Fruit fly (Drosophila melanogaster) whole organism, embryonic: ENCODE results near the gene mRpS35.

Source experiments
- Asciz ChIP-seq: fragments of 200-800 bp; sonication (Bioruptor generic); optimal IDR thresholded peaks from 2 replicates; lab custom pipeline; 2017; ENCODE audit warnings: missing biosample characterization, mild to moderate bottlenecking, missing genetic modification characterization, missing genetic modification reagents
- Bgb ChIP-seq: fragments of 200-800 bp; sonication (Bioruptor generic); IDR thresholded peaks from 2 replicates; pipeline ENCODE4 v1.3.6; 2022; ENCODE audit warnings: missing biosample characterization, missing genetic modification characterization; ENCODE audit not compliant: partially characterized antibody
- Bteb2 ChIP-seq: fragments of 200-800 bp; sonication (Bioruptor generic); optimal IDR thresholded peaks from 2 replicates; lab custom pipeline; 2016; ENCODE audit warnings: missing biosample characterization, missing genetic modification characterization
- CG10147 ChIP-seq: fragments of 200-800 bp; sonication (Bioruptor generic); optimal IDR thresholded peaks from 2 replicates; lab custom pipeline; 2019; ENCODE audit warnings: missing biosample characterization, mild to moderate bottlenecking, missing genetic modification characterization, moderate library complexity
- CG10979 ChIP-seq: fragments of 200-800 bp; sonication (Bioruptor generic); optimal IDR thresholded peaks from 2 replicates; lab custom pipeline; 2018; ENCODE audit warnings: missing biosample characterization, mild to moderate bottlenecking, missing genetic modification characterization, moderate library complexity
- CG12219 ChIP-seq: fragments of 200-800 bp; sonication (Bioruptor generic); optimal IDR thresholded peaks from 3 replicates; lab custom pipeline; 2018; ENCODE audit warnings: missing biosample characterization, mild to moderate bottlenecking, missing genetic modification characterization
- CG15601 ChIP-seq: fragments of 200-800 bp; sonication (Bioruptor generic); optimal IDR thresholded peaks from 3 replicates; lab custom pipeline; 2019; ENCODE audit warnings: missing biosample characterization, mild to moderate bottlenecking, missing genetic modification characterization, moderate library complexity
- CG17568 ChIP-seq: fragments of 200-800 bp; sonication (Bioruptor generic); optimal IDR thresholded peaks from 2 replicates; lab custom pipeline; 2018; ENCODE audit warnings: missing biosample characterization, mild to moderate bottlenecking, missing genetic modification characterization, moderate library complexity
- CG17912 ChIP-seq: fragments of 200-800 bp; sonication (Bioruptor generic); optimal IDR thresholded peaks from 2 replicates; lab custom pipeline; 2018; ENCODE audit warnings: missing biosample characterization, mild to moderate bottlenecking, missing genetic modification characterization
- CG18262 ChIP-seq: fragments of 200-800 bp; optimal IDR thresholded peaks from 3 replicates; lab custom pipeline; 2019; ENCODE audit warnings: missing biosample characterization, mild to moderate bottlenecking, missing genetic modification characterization, moderate library complexity
- CG1832 ChIP-seq: fragments of 200-800 bp; sonication (Bioruptor generic); optimal IDR thresholded peaks from 2 replicates; lab custom pipeline; 2017; ENCODE audit warnings: missing biosample characterization, mild to moderate bottlenecking, missing genetic modification characterization, inconsistent platforms
- CG3065 ChIP-seq: fragments of 200-800 bp; sonication (Bioruptor generic); optimal IDR thresholded peaks from 2 replicates; lab custom pipeline; 2016; ENCODE audit warnings: missing biosample characterization, missing genetic modification characterization
- CG32772 ChIP-seq: fragments of 200-800 bp; sonication (Bioruptor generic); IDR thresholded peaks from 2 replicates; pipeline ENCODE4 v1.3.6; 2022; ENCODE audit warnings: missing biosample characterization, missing genetic modification characterization
- CG33213 ChIP-seq: fragments of 200-800 bp; sonication (Bioruptor generic); optimal IDR thresholded peaks from 3 replicates; lab custom pipeline; 2016; ENCODE audit warnings: missing biosample characterization, missing genetic modification characterization
- CG3847 ChIP-seq: fragments of 200-800 bp; sonication (Bioruptor generic); IDR thresholded peaks from 2 replicates; pipeline ENCODE4 v1.3.6; 2022; ENCODE audit warnings: missing biosample characterization, missing genetic modification characterization
- CG4854 ChIP-seq: fragments of 200-800 bp; sonication (Bioruptor generic); optimal IDR thresholded peaks from 2 replicates; lab custom pipeline; 2016; ENCODE audit warnings: missing biosample characterization, missing genetic modification characterization, inconsistent platforms
- CG6175 ChIP-seq: fragments of 200-800 bp; sonication (Bioruptor generic); IDR thresholded peaks from 3 replicates; pipeline ENCODE4 v1.3.6; 2022; ENCODE audit warnings: missing biosample characterization, missing genetic modification characterization
- CG6791 ChIP-seq: fragments of 200-800 bp; sonication (Bioruptor generic); IDR thresholded peaks from 3 replicates; pipeline ENCODE4 v1.3.6; 2022; ENCODE audit warnings: missing biosample characterization, missing genetic modification characterization; ENCODE audit not compliant: partially characterized antibody
- D ChIP-seq, 2 experiments: fragments of 200-800 bp in 1 of 2; fragments of >200 bp in 1 of 2; sonication (Bioruptor generic) in 1 of 2; optimal IDR thresholded peaks; 2 replicates in 1 of 2; 3 replicates in 1 of 2; lab custom pipeline; 2017; ENCODE audit warnings: mild to moderate bottlenecking in 1 of 2, missing biosample characterization in 1 of 2, missing genetic modification characterization in 1 of 2, missing genetic modification reagents in 1 of 2
- Deaf1 ChIP-seq: fragments of 200-800 bp; optimal IDR thresholded peaks from 3 replicates; lab custom pipeline; 2019; ENCODE audit warnings: missing biosample characterization, mild to moderate bottlenecking, missing genetic modification characterization, moderate library complexity
- Doc2 ChIP-seq: fragments of 200-800 bp; sonication (Bioruptor generic); IDR thresholded peaks from 2 replicates; pipeline ENCODE4 v1.3.6; 2022; ENCODE audit warnings: missing biosample characterization, missing genetic modification characterization
- H2.0 ChIP-seq: fragments of 200-800 bp; sonication (Bioruptor generic); IDR thresholded peaks from 2 replicates; pipeline ENCODE4 v1.3.6; 2022; ENCODE audit warnings: missing biosample characterization, missing genetic modification characterization
- HmgD ChIP-seq: fragments of 200-800 bp; sonication (Bioruptor generic); optimal IDR thresholded peaks from 3 replicates; lab custom pipeline; 2016; ENCODE audit warnings: missing biosample characterization, missing genetic modification characterization
- Hsf ChIP-seq: fragments of 200-800 bp; sonication (Bioruptor generic); optimal IDR thresholded peaks from 3 replicates; lab custom pipeline; 2016; ENCODE audit warnings: missing biosample characterization, missing genetic modification characterization
- Kr ChIP-seq: fragments of 200-800 bp; sonication (Bioruptor generic); optimal IDR thresholded peaks from 2 replicates; lab custom pipeline; 2017; ENCODE audit warnings: missing biosample characterization, mild to moderate bottlenecking, missing genetic modification characterization
- Lhr ChIP-seq: fragments of 200-800 bp; sonication (Bioruptor generic); optimal IDR thresholded peaks from 3 replicates; lab custom pipeline; 2017; ENCODE audit warnings: mild to moderate bottlenecking, missing biosample characterization, missing genetic modification reagents, missing genetic modification characterization
- Pdp1 ChIP-seq, 2 experiments: fragments of 200-800 bp; sonication (Bioruptor generic); optimal IDR thresholded peaks; 3 replicates each; lab custom pipeline; 2016; ENCODE audit warnings: missing biosample characterization in 2 of 2, missing genetic modification characterization in 2 of 2, mild to moderate bottlenecking in 1 of 2, moderate library complexity in 1 of 2
- Sry-β ChIP-seq: fragments of 200-800 bp; sonication (Bioruptor generic); optimal IDR thresholded peaks from 2 replicates; lab custom pipeline; 2018; ENCODE audit warnings: missing biosample characterization, mild to moderate bottlenecking, missing genetic modification characterization, moderate library complexity
- Taf1 ChIP-seq: fragments of 200-800 bp; sonication (Bioruptor generic); IDR thresholded peaks from 2 replicates; pipeline ENCODE4 v1.3.6; 2022; ENCODE audit warnings: missing biosample characterization, missing genetic modification characterization
- chm ChIP-seq: fragments of 200-800 bp; sonication (Bioruptor generic); IDR thresholded peaks from 2 replicates; pipeline ENCODE4 v1.3.6; 2022; ENCODE audit warnings: missing biosample characterization, missing genetic modification characterization
- croc ChIP-seq: fragments of 200-800 bp; sonication (Bioruptor generic); conservative IDR thresholded peaks from 3 replicates; pipeline ENCODE4 v1.3.6; 2022; ENCODE audit warnings: missing biosample characterization, missing genetic modification characterization
- dimm ChIP-seq: fragments of 200-800 bp; sonication (Bioruptor generic); IDR thresholded peaks from 2 replicates; pipeline ENCODE4 v1.3.6; 2022; ENCODE audit warnings: missing biosample characterization, missing genetic modification characterization
- dmrt11E ChIP-seq: fragments of 200-800 bp; sonication (Bioruptor generic); optimal IDR thresholded peaks from 3 replicates; lab custom pipeline; 2018; ENCODE audit warnings: missing biosample characterization, mild to moderate bottlenecking, missing genetic modification characterization, moderate library complexity
- esg ChIP-seq: fragments of 200-800 bp; sonication (Bioruptor generic); conservative IDR thresholded peaks from 2 replicates; pipeline ENCODE4 v1.3.6; 2022; ENCODE audit warnings: missing biosample characterization, missing genetic modification characterization
- gfzf ChIP-seq: fragments of 200-800 bp; sonication (Bioruptor generic); optimal IDR thresholded peaks from 2 replicates; lab custom pipeline; 2016; ENCODE audit warnings: missing biosample characterization, mild to moderate bottlenecking, missing genetic modification characterization, moderate library complexity
- nerfin-2 ChIP-seq: fragments of 200-800 bp; sonication (Bioruptor generic); IDR thresholded peaks from 2 replicates; pipeline ENCODE4 v1.3.6; 2022; ENCODE audit warnings: missing biosample characterization, missing genetic modification characterization; ENCODE audit not compliant: partially characterized antibody
- nom ChIP-seq: fragments of 200-800 bp; sonication (Bioruptor generic); optimal IDR thresholded peaks from 2 replicates; lab custom pipeline; 2017; ENCODE audit warnings: missing biosample characterization, missing genetic modification characterization, mild to moderate bottlenecking, moderate library complexity, missing genetic modification reagents
- pan ChIP-seq, 4 experiments: fragments of >200 bp in 3 of 4; fragments of 200-800 bp in 1 of 4; sonication (Bioruptor generic) in 1 of 4; optimal IDR thresholded peaks in 3 of 4; IDR thresholded peaks in 1 of 4; 2 replicates each; pipeline versions ENCODE4 v1.3.6 to Lab custom; 2017 to 2022; ENCODE audit warnings: missing biosample characterization in 2 of 4, missing genetic modification characterization in 2 of 4, mixed read lengths in 1 of 4
- psq ChIP-seq: fragments of 200-800 bp; sonication (Bioruptor generic); optimal IDR thresholded peaks from 2 replicates; lab custom pipeline; 2017; ENCODE audit warnings: missing biosample characterization, missing genetic modification characterization
- ranshi ChIP-seq: fragments of 200-800 bp; sonication (Bioruptor generic); IDR thresholded peaks from 2 replicates; pipeline ENCODE4 v1.3.6; 2022; ENCODE audit warnings: missing biosample characterization, missing genetic modification characterization
- slp2 ChIP-seq: fragments of 200-800 bp; sonication (Bioruptor generic); optimal IDR thresholded peaks from 2 replicates; lab custom pipeline; 2016; ENCODE audit warnings: missing biosample characterization, missing genetic modification characterization
- sob ChIP-seq: fragments of 200-800 bp; sonication (Bioruptor generic); IDR thresholded peaks from 2 replicates; pipeline ENCODE4 v1.3.6; 2022; ENCODE audit warnings: missing biosample characterization, missing genetic modification characterization
- sr ChIP-seq: fragments of 200-800 bp; sonication (Bioruptor generic); IDR thresholded peaks from 3 replicates; pipeline ENCODE4 v1.3.6; 2022; ENCODE audit warnings: missing biosample characterization, missing genetic modification characterization
- ssp ChIP-seq: fragments of 200-800 bp; sonication (Bioruptor generic); IDR thresholded peaks from 2 replicates; pipeline ENCODE4 v1.3.6; 2022; ENCODE audit warnings: missing biosample characterization, missing genetic modification characterization
- stc ChIP-seq: fragments of 200-800 bp; sonication (Bioruptor generic); IDR thresholded peaks from 2 replicates; pipeline ENCODE4 v1.3.6; 2022; ENCODE audit warnings: missing biosample characterization, missing genetic modification characterization
- trh ChIP-seq: fragments of 200-800 bp; sonication (Bioruptor generic); optimal IDR thresholded peaks from 2 replicates; lab custom pipeline; 2016; ENCODE audit warnings: missing biosample characterization, missing genetic modification characterization
- unc-4 ChIP-seq: fragments of 200-800 bp; sonication (Bioruptor generic); IDR thresholded peaks from 2 replicates; pipeline ENCODE4 v1.3.6; 2022; ENCODE audit warnings: missing biosample characterization, missing genetic modification characterization; ENCODE audit not compliant: partially characterized antibody
- zen2 ChIP-seq: fragments of 200-800 bp; sonication (Bioruptor generic); IDR thresholded peaks from 3 replicates; pipeline ENCODE4 v1.3.6; 2022; ENCODE audit warnings: missing biosample characterization, missing genetic modification characterization; ENCODE audit not compliant: partially characterized antibody

The mRpS35 gene

DNA sequence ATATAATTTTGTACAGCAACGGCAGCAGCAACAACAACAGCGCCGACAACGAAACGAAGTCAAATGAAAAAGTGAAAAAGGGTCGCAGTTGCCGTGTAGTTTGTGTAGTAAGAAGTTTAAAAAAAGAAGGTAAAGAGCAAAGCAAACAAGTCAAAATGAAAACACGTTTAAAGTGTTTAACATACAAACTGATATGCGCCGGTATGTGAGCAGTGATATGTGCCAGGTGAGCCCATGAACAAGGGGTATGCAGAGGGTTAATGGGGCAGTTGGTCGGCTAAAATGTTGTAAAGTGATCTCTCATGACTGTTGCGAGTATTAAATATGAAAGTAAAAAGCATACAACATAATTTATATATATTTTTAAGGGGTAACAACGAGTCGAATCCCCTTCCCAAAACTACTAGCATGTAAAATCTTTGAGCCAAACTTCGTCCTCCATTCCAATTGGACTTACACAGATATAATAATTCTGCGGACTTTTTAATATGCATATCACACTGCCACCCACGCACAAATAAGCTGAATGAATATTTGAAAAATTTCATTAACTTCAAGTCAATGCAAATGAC, 25.3 kb downstream of the mRpS35 start (continued):
- TF ChIP-seq CG3847 (GFP tag; lab: Robert Waterston, UW) (peak; percentile 55), Doc2 (GFP tag; lab: Robert Waterston, UW) (0 out of 2 replicates have a peak, but pooled peaks have one; percentile 19), esg (peak; percentile 48), pan (optimal IDR thresholded peaks at IDR 0.05; lab: Kevin White, UChicago) (peak in 1 of 2 experiments; percentile 35), pan (GFP tag; optimal IDR thresholded peaks at IDR 0.05 in 1 of 2, IDR thresholded peaks at IDR 0.05 in 1 of 2) (peak in 1 of 2 experiments; percentile 87), Pdp1 (GFP tag; optimal IDR thresholded peaks at IDR 0.05; lab: Kevin White, UChicago) (peak in 1 of 2 experiments; percentile 68), H2.0 (GFP tag; lab: Robert Waterston, UW) (peak; percentile 78), CG6791 (GFP tag; lab: Robert Waterston, UW) (no peak), CG33213 (GFP tag; lab: Kevin White, UChicago) (peak; percentile 29), ssp (GFP tag; lab: Robert Waterston, UW) (peak; percentile 68), CG10147 (peak; percentile 42), CG4854 (GFP tag; lab: Kevin White, UChicago) (peak; percentile 55), ranshi (GFP tag; lab: Robert Waterston, UW) (peak; percentile 84), HmgD (GFP tag; lab: Kevin White, UChicago) (no peak), CG18262 (tag; lab: Kevin White, UChicago) (peak; percentile 85), CG15601 (tag; lab: Kevin White, UChicago) (peak; percentile 26), Taf1 (GFP tag; lab: Robert Waterston, UW) (peak; percentile 88), Sry-β (no peak), stc (GFP tag; lab: Robert Waterston, UW) (peak; percentile 80), Kr (no peak), croc (GFP tag; lab: Robert Waterston, UW) (peak; percentile 68), dmrt11E (tag; lab: Kevin White, UChicago) (peak; percentile 12), unc-4 (GFP tag; lab: Robert Waterston, UW) (no peak), slp2 (GFP tag; lab: Kevin White, UChicago) (peak; percentile 36), zen2 (GFP tag; lab: Robert Waterston, UW) (no peak), CG32772 (GFP tag; lab: Robert Waterston, UW) (peak; percentile 87), CG3065 (GFP tag; lab: Kevin White, UChicago) (no peak), sr (peak; percentile 67; the same call in 2 of the 3 replicates), Lhr (GFP tag; lab: Kevin White, UChicago) (no peak), nerfin-2 (GFP tag; lab: Robert Waterston, UW) (no peak), Deaf1 (peak; percentile 23), gfzf (no peak), CG17568 (GFP tag; lab: Kevin White, UChicago) (no peak), Asciz (peak; percentile 68), CG12219 (GFP tag; lab: Kevin White, UChicago) (no peak), dimm (GFP tag; lab: Robert Waterston, UW) (no peak), trh (GFP tag; lab: Kevin White, UChicago) (no peak), CG17912 (GFP tag; lab: Kevin White, UChicago) (no peak), sob (GFP tag; lab: Robert Waterston, UW) (peak; percentile 89), D (optimal IDR thresholded peaks at IDR 0.05; lab: Kevin White, UChicago) (no peak), D (GFP tag; optimal IDR thresholded peaks at IDR 0.05; lab: Kevin White, UChicago) (peak; percentile 58), Bgb (no peak), CG1832 (no peak), psq (GFP tag; lab: Kevin White, UChicago) (no peak), CG10979 (tag; lab: Kevin White, UChicago) (peak; percentile 77), Bteb2 (GFP tag; lab: Kevin White, UChicago) (no peak), nom (GFP tag; lab: Kevin White, UChicago) (peak; percentile 35), CG6175 (GFP tag; lab: Robert Waterston, UW) (peak; percentile 78; the same call in 2 of the 3 replicates), chm (GFP tag; lab: Robert Waterston, UW) (peak; percentile 65; the same call in 1 of the 2 replicates), Hsf (GFP tag; lab: Kevin White, UChicago) (peak; percentile 20)
